Worm (Caenorhabditis elegans) whole organism, late embryonic: ENCODE data around the gene lelo-4.

Experiments used
- C38D4.7 ChIP-seq: fragments of 200-800 bp; sonication (Bioruptor generic); optimal IDR thresholded peaks from 2 replicates; lab custom pipeline; 2018; ENCODE audit warnings: mild to moderate bottlenecking, missing genetic modification characterization, moderate library complexity, missing compliant biosample characterization
- F13H6.1 ChIP-seq: sonication (generic microtip); optimal IDR thresholded peaks from 2 replicates; lab custom pipeline; 2016; ENCODE audit warnings: missing genetic modification characterization, missing compliant biosample characterization
- K02D7.2 ChIP-seq: sonication (generic microtip); optimal IDR thresholded peaks from 2 replicates; lab custom pipeline; 2017; ENCODE audit warnings: mild to moderate bottlenecking, missing genetic modification characterization, missing compliant biosample characterization
- T23F11.4 ChIP-seq: fragments of 200-800 bp; sonication (Bioruptor generic); optimal IDR thresholded peaks from 2 replicates; lab custom pipeline; 2018; ENCODE audit warnings: mild to moderate bottlenecking, missing genetic modification characterization, missing compliant biosample characterization
- Y22D7AL.16 ChIP-seq: sonication (generic microtip); optimal IDR thresholded peaks from 2 replicates; lab custom pipeline; 2016; ENCODE audit warnings: missing genetic modification characterization, missing compliant biosample characterization
- ahr-1 ChIP-seq: sonication (generic microtip); optimal IDR thresholded peaks from 2 replicates; lab custom pipeline; 2016; ENCODE audit warnings: missing genetic modification characterization, missing compliant biosample characterization
- ceh-14 ChIP-seq: sonication (generic microtip); optimal IDR thresholded peaks from 2 replicates; lab custom pipeline; 2016; ENCODE audit warnings: missing genotype, missing genetic modification characterization, missing compliant biosample characterization
- ceh-18 ChIP-seq: sonication (generic microtip); optimal IDR thresholded peaks from 2 replicates; lab custom pipeline; 2016; ENCODE audit warnings: missing genetic modification characterization, missing compliant biosample characterization
- ceh-2 ChIP-seq: sonication (generic microtip); optimal IDR thresholded peaks from 2 replicates; lab custom pipeline; 2016; ENCODE audit warnings: missing genotype, missing genetic modification characterization, missing compliant biosample characterization
- ceh-31 ChIP-seq: sonication (generic microtip); optimal IDR thresholded peaks from 2 replicates; lab custom pipeline; 2016; ENCODE audit warnings: missing genetic modification characterization, missing compliant biosample characterization
- ceh-34 ChIP-seq: sonication (generic microtip); optimal IDR thresholded peaks from 2 replicates; lab custom pipeline; 2016; ENCODE audit warnings: mild to moderate bottlenecking, missing genetic modification characterization, missing compliant biosample characterization
- ceh-45 ChIP-seq: fragments of 200-800 bp; sonication (Bioruptor generic); IDR thresholded peaks from 2 replicates; pipeline ENCODE4 v1.3.6; 2022; ENCODE audit warnings: missing genetic modification reagents, missing genetic modification characterization, missing compliant biosample characterization
- ceh-6 ChIP-seq: fragments of 200-800 bp; sonication (Bioruptor generic); optimal IDR thresholded peaks from 2 replicates; lab custom pipeline; 2018; ENCODE audit warnings: mild to moderate bottlenecking, missing genetic modification characterization, missing compliant biosample characterization
- ceh-9 ChIP-seq: sonication (generic microtip); optimal IDR thresholded peaks from 2 replicates; lab custom pipeline; 2016; ENCODE audit warnings: mild to moderate bottlenecking, missing genetic modification characterization, inconsistent platforms, missing compliant biosample characterization
- dmd-4 ChIP-seq: sonication (generic microtip); optimal IDR thresholded peaks from 2 replicates; lab custom pipeline; 2016; ENCODE audit warnings: borderline replicate concordance, missing genetic modification characterization, missing compliant biosample characterization
- dve-1 ChIP-seq: sonication (generic microtip); optimal IDR thresholded peaks from 2 replicates; lab custom pipeline; 2017; ENCODE audit warnings: antibody characterized with exemption, mild to moderate bottlenecking, missing genetic modification characterization, missing compliant biosample characterization
- elt-2 ChIP-seq: sonication (generic microtip); optimal IDR thresholded peaks from 2 replicates; lab custom pipeline; 2016; ENCODE audit warnings: missing genetic modification reagents, missing genetic modification characterization, missing compliant biosample characterization
- elt-4 ChIP-seq: sonication (generic microtip); optimal IDR thresholded peaks from 2 replicates; lab custom pipeline; 2016; ENCODE audit warnings: missing genetic modification characterization, missing compliant biosample characterization
- ets-4 ChIP-seq: sonication (generic microtip); optimal IDR thresholded peaks from 2 replicates; lab custom pipeline; 2016; ENCODE audit warnings: missing genetic modification characterization, missing compliant biosample characterization
- eyg-1 ChIP-seq: sonication (generic microtip); optimal IDR thresholded peaks from 2 replicates; lab custom pipeline; 2016; ENCODE audit warnings: missing genotype, missing genetic modification characterization, missing compliant biosample characterization
- fax-1 ChIP-seq: sonication (generic microtip); optimal IDR thresholded peaks from 2 replicates; lab custom pipeline; 2016; ENCODE audit warnings: missing genotype, missing genetic modification characterization, missing compliant biosample characterization
- fkh-10 ChIP-seq: fragments of 150-350 bp; optimal IDR thresholded peaks from 2 replicates; lab custom pipeline; 2014; ENCODE audit warnings: missing biosample characterization, missing genetic modification reagents, missing genetic modification characterization
- hlh-13 ChIP-seq: fragments of 200-800 bp; sonication (Bioruptor generic); optimal IDR thresholded peaks from 2 replicates; lab custom pipeline; 2018; ENCODE audit warnings: mild to moderate bottlenecking, missing genetic modification characterization, missing compliant biosample characterization
- hlh-30 ChIP-seq: sonication (generic microtip); optimal IDR thresholded peaks from 2 replicates; lab custom pipeline; 2017; ENCODE audit warnings: antibody characterized with exemption, missing genetic modification characterization, missing compliant biosample characterization; ENCODE audit not compliant: insufficient read depth
- hlh-8 ChIP-seq: sonication (generic microtip); optimal IDR thresholded peaks from 2 replicates; lab custom pipeline; 2016; ENCODE audit warnings: missing genotype, missing genetic modification characterization, missing compliant biosample characterization
- lin-11 ChIP-seq: fragments of 200-800 bp; sonication (Bioruptor generic); optimal IDR thresholded peaks from 2 replicates; lab custom pipeline; 2018; ENCODE audit warnings: mild to moderate bottlenecking, missing genetic modification characterization, missing compliant biosample characterization
- mec-3 ChIP-seq: sonication (generic microtip); optimal IDR thresholded peaks from 2 replicates; lab custom pipeline; 2016; ENCODE audit warnings: borderline replicate concordance, missing genetic modification characterization, missing compliant biosample characterization
- nfya-1 ChIP-seq: sonication (generic microtip); optimal IDR thresholded peaks from 2 replicates; lab custom pipeline; 2017; ENCODE audit warnings: missing genetic modification characterization, mild to moderate bottlenecking, missing compliant biosample characterization, antibody characterized with exemption, moderate library complexity
- nhr-11 ChIP-seq: fragments of 150-350 bp; optimal IDR thresholded peaks from 2 replicates; lab custom pipeline; 2014; ENCODE audit warnings: missing biosample characterization, missing genetic modification characterization
- nhr-232 ChIP-seq: sonication (generic microtip); optimal IDR thresholded peaks from 2 replicates; lab custom pipeline; 2016; ENCODE audit warnings: missing genetic modification characterization, missing compliant biosample characterization
- pha-4 ChIP-seq: fragments of 150-350 bp; optimal IDR thresholded peaks from 2 replicates; lab custom pipeline; 2018; ENCODE audit warnings: missing biosample characterization, missing genetic modification reagents, missing genetic modification characterization
- rnt-1 ChIP-seq: sonication (generic microtip); optimal IDR thresholded peaks from 2 replicates; lab custom pipeline; 2016; ENCODE audit warnings: missing genetic modification characterization, missing compliant biosample characterization
- sox-4 ChIP-seq: sonication (generic microtip); optimal IDR thresholded peaks from 2 replicates; lab custom pipeline; 2017; ENCODE audit warnings: mild to moderate bottlenecking, missing genetic modification characterization, inconsistent platforms, missing compliant biosample characterization
- tbx-2 ChIP-seq: sonication (generic microtip); optimal IDR thresholded peaks from 2 replicates; lab custom pipeline; 2016; ENCODE audit warnings: missing genetic modification characterization, missing compliant biosample characterization
- tbx-7 ChIP-seq: sonication (generic microtip); optimal IDR thresholded peaks from 2 replicates; lab custom pipeline; 2016; ENCODE audit warnings: missing genotype, missing genetic modification characterization, missing compliant biosample characterization
- ttx-3 ChIP-seq: sonication (generic microtip); optimal IDR thresholded peaks from 2 replicates; lab custom pipeline; 2016; ENCODE audit warnings: missing genetic modification reagents, missing genetic modification characterization, missing compliant biosample characterization
- unc-55 ChIP-seq: sonication (generic microtip); optimal IDR thresholded peaks from 2 replicates; lab custom pipeline; 2017; ENCODE audit warnings: missing biosample characterization, missing genetic modification reagents, missing genetic modification characterization
- unc-86 ChIP-seq: sonication (generic microtip); optimal IDR thresholded peaks from 2 replicates; lab custom pipeline; 2016; ENCODE audit warnings: missing genetic modification characterization, missing compliant biosample characterization
- ztf-16 ChIP-seq: sonication (generic microtip); optimal IDR thresholded peaks from 2 replicates; lab custom pipeline; 2017; ENCODE audit warnings: missing genetic modification characterization, missing compliant biosample characterization

Gene lelo-4

DNA sequence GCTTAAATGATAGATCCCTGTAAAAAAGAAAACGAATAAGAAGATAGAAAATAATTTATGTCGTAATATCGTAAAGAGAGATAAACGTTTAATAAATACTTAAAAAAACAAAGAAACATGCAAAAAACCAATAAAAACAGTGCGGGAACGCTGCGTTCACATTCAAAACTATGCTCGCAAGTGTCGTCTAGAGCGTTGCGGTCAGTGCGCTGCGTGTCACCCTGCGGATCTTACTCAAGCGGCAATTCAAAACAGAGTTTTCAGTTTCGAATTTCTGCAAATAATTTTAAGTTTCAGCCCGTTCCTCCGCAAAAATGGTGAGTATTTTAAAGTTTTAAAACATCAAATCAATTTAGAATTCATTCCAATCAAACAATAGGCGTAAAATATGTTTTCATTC is at the start of gene lelo-4, which contains the start of gene tiar-1:
lelo-4 (plus strand) TSS at position 118 of the 400 bp plus-strand sequence.
tiar-1 (minus strand) TSS at position 17 of the 400 bp plus-strand sequence.
- no peak for TF ChIP-seq ceh-45 (GFP tag; lab: Robert Waterston, UW)
- no peak for TF ChIP-seq K02D7.2 (tag; lab: Kevin White, UChicago)
- peak; percentile 59 for TF ChIP-seq ceh-31 (tag; lab: Kevin White, UChicago)
- TF ChIP-seq dmd-4 (tag; lab: Kevin White, UChicago): no peak
- no peak for TF ChIP-seq tbx-2
- peak; percentile 50 for TF ChIP-seq nfya-1 (tag; lab: Kevin White, UChicago)
- TF ChIP-seq fkh-10: no peak
- peak; percentile 2 for TF ChIP-seq ceh-2 (tag; lab: Kevin White, UChicago)
- TF ChIP-seq mec-3 (tag; lab: Kevin White, UChicago): no peak
- no peak for TF ChIP-seq ceh-18 (tag; lab: Kevin White, UChicago)
- peak; percentile 5 for TF ChIP-seq unc-55
- no peak for TF ChIP-seq hlh-13 (GFP tag; lab: Kevin White, UChicago)
- TF ChIP-seq rnt-1 (tag; lab: Kevin White, UChicago): no peak
- TF ChIP-seq tbx-7 (tag; lab: Kevin White, UChicago): no peak
- no peak for TF ChIP-seq pha-4 (tag; lab: Kevin White, UChicago)
- no peak for TF ChIP-seq Y22D7AL.16
- no peak for TF ChIP-seq lin-11 (tag; lab: Kevin White, UChicago)
- TF ChIP-seq ahr-1 (tag; lab: Kevin White, UChicago): no peak
- TF ChIP-seq dve-1 (tag; lab: Kevin White, UChicago): no peak
- TF ChIP-seq ceh-6: no peak
- peak; percentile 50 for TF ChIP-seq ceh-34
- TF ChIP-seq elt-2: peak; percentile 52
- TF ChIP-seq nhr-11: no peak
- no peak for TF ChIP-seq ztf-16 (tag; lab: Kevin White, UChicago)

DNA sequence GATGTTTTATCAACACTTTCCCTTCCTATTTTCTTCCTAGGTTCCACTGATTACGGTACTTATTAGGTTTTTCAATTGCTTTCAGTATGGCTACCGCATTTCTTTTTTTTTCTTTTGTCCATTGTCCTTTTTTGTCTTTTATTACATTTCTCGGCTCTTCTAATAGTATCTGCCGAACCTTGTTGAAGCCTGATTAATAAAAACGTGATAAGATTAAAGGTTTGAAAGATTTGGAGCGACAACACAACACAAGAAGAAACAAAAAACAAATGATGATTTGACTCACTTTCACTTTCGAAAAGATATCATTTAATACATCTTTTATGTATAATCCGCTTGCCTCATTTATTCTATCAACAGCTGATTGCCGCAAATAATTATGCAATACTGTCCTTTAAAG is 49.7 kb upstream of the lelo-4 start, which contains the start of gene C25H3.15:
C25H3.15 (plus strand) TSS at position 301 of the 400 bp plus-strand sequence.
- TF ChIP-seq fax-1: no peak
- TF ChIP-seq eyg-1 (tag; lab: Kevin White, UChicago): no peak
- no peak for TF ChIP-seq hlh-8

DNA sequence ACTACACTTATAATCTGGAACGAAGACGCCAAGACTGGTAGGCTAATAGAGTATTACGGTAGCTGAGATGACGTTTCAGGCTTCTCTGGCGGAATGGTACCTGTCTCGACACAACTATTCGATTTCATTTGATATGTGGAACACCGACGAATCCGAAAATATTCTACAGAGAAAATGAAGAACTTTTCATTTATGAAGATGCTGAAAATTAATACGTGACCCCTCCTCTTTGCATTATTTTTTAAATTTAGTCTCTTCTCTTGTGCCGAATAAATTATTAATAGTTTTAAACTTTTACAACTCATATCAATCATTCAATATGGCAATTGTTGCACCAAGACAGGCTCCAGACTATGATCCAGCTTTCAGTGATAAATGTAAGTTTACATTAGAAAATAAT is 48.7 kb upstream of the lelo-4 start, which contains the start of gene C25H3.16:
C25H3.16 (plus strand) TSS at position 301 of the 400 bp plus-strand sequence.
- TF ChIP-seq ceh-31 (tag; lab: Kevin White, UChicago): no peak
- TF ChIP-seq ets-4 (tag; lab: Kevin White, UChicago): no peak
- TF ChIP-seq ceh-14 (tag; lab: Kevin White, UChicago): no peak
- TF ChIP-seq unc-55: no peak
- no peak for TF ChIP-seq F13H6.1 (tag; lab: Kevin White, UChicago)
- TF ChIP-seq nhr-232: no peak
- TF ChIP-seq C38D4.7: no peak
- no peak for TF ChIP-seq T23F11.4 (GFP tag; lab: Kevin White, UChicago)
- no peak for TF ChIP-seq lin-11 (tag; lab: Kevin White, UChicago)
- TF ChIP-seq dmd-4 (tag; lab: Kevin White, UChicago): no peak
- no peak for TF ChIP-seq hlh-30 (tag; lab: Kevin White, UChicago)
- TF ChIP-seq ttx-3 (tag; lab: Kevin White, UChicago): no peak
- no peak for TF ChIP-seq ceh-9 (tag; lab: Kevin White, UChicago)
- no peak for TF ChIP-seq nfya-1 (tag; lab: Kevin White, UChicago)
- no peak for TF ChIP-seq elt-4 (tag; lab: Kevin White, UChicago)
- no peak for TF ChIP-seq ceh-34
- TF ChIP-seq sox-4 (tag; lab: Kevin White, UChicago): no peak
- TF ChIP-seq K02D7.2 (tag; lab: Kevin White, UChicago): no peak
- no peak for TF ChIP-seq Y22D7AL.16
- no peak for TF ChIP-seq unc-86 (tag; lab: Kevin White, UChicago)
